Fruit fly (Drosophila melanogaster) whole organism, adult: ENCODE measurements around the gene Kr-h2.

Source experiments
- CG14711 ChIP-seq: fragments of 200-800 bp; sonication (Bioruptor generic); optimal IDR thresholded peaks from 2 replicates; lab custom pipeline; 2018; ENCODE audit warnings: missing biosample characterization, mild to moderate bottlenecking, missing genetic modification characterization, moderate library complexity
- CG7101 ChIP-seq: fragments of 200-800 bp; sonication (Bioruptor generic); optimal IDR thresholded peaks from 2 replicates; lab custom pipeline; 2018; ENCODE audit warnings: missing biosample characterization, mild to moderate bottlenecking, missing genetic modification characterization, moderate library complexity
- Clk ChIP-seq: fragments of 200-800 bp; sonication (Bioruptor generic); optimal IDR thresholded peaks from 2 replicates; lab custom pipeline; 2017; ENCODE audit warnings: missing biosample characterization, missing genetic modification characterization
- Hr96 ChIP-seq: fragments of 200-800 bp; sonication (Bioruptor generic); optimal IDR thresholded peaks from 2 replicates; lab custom pipeline; 2016; ENCODE audit warnings: missing biosample characterization, missing genetic modification characterization
- Mnt ChIP-seq: fragments of 200-800 bp; sonication (Bioruptor generic); optimal IDR thresholded peaks from 2 replicates; lab custom pipeline; 2016; ENCODE audit warnings: missing biosample characterization, mild to moderate bottlenecking, missing genetic modification characterization

dm6 chr2L:6068544-6069251 is 2.1 kb upstream of the Kr-h2 start, which contains the start of the genes CG9150 and Pfdn1:
- TF ChIP-seq Hr96 (no peak), Clk (GFP tag; lab: Kevin White, UChicago) (no peak), CG14711 (tag; lab: Kevin White, UChicago) (no peak), Mnt (GFP tag; lab: Kevin White, UChicago) (peak; percentile 66), CG7101 (tag; lab: Kevin White, UChicago) (peak; percentile 22)
